Fruit fly (Drosophila melanogaster) whole organism, wandering third instar larva: ENCODE results near the gene RhoGEF3.

ENCODE experiments used
- Abd-B ChIP-seq: fragments of >200 bp; optimal IDR thresholded peaks from 2 replicates; lab custom pipeline; 2017; ENCODE audit warnings: missing biosample characterization, missing genetic modification characterization
- CG32264 ChIP-seq: fragments of 200-800 bp; sonication (Bioruptor generic); optimal IDR thresholded peaks from 2 replicates; lab custom pipeline; 2016; ENCODE audit warnings: missing biosample characterization, missing genetic modification characterization
- CG9705 ChIP-seq: fragments of 200-800 bp; sonication (Bioruptor generic); optimal IDR thresholded peaks from 2 replicates; lab custom pipeline; 2018; ENCODE audit warnings: missing biosample characterization, mild to moderate bottlenecking, missing genetic modification characterization
- CrebA ChIP-seq: fragments of 200-800 bp; sonication (Bioruptor generic); optimal IDR thresholded peaks from 2 replicates; lab custom pipeline; 2016; ENCODE audit warnings: missing biosample characterization, mild to moderate bottlenecking, missing genetic modification characterization, borderline replicate concordance
- Dfd ChIP-seq: fragments of >200 bp; optimal IDR thresholded peaks from 2 replicates; lab custom pipeline; 2017; ENCODE audit warnings: missing biosample characterization, missing genetic modification characterization
- Dif ChIP-seq: fragments of 200-275, 200-300 bp; sonication (Bioruptor generic); optimal IDR thresholded peaks from 2 replicates; lab custom pipeline; 2018; ENCODE audit warnings: missing biosample characterization, missing genetic modification characterization; ENCODE audit not compliant: partially characterized antibody
- GATAd ChIP-seq: sonication (Bioruptor generic); optimal IDR thresholded peaks from 2 replicates; lab custom pipeline; 2016; ENCODE audit warnings: missing biosample characterization, missing genetic modification characterization
- HLH106 ChIP-seq: fragments of 200-800 bp; optimal IDR thresholded peaks from 3 replicates; lab custom pipeline; 2019; ENCODE audit warnings: missing biosample characterization, mild to moderate bottlenecking, missing genetic modification characterization, moderate library complexity
- Hnf4 ChIP-seq: fragments of 200-800 bp; sonication (Bioruptor generic); optimal IDR thresholded peaks from 2 replicates; lab custom pipeline; 2016; ENCODE audit warnings: missing biosample characterization, mild to moderate bottlenecking, missing genetic modification characterization
- Hr78 ChIP-seq: fragments of >200 bp; optimal IDR thresholded peaks from 2 replicates; lab custom pipeline; 2017; ENCODE audit warnings: missing biosample characterization, missing genetic modification characterization
- Hr83 ChIP-seq: fragments of 200-300 bp; sonication (Bioruptor generic); optimal IDR thresholded peaks from 2 replicates; lab custom pipeline; 2016; ENCODE audit warnings: missing biosample characterization, mild to moderate bottlenecking, missing genetic modification characterization, moderate library complexity; ENCODE audit not compliant: poor library complexity, severe bottlenecking
- Jra ChIP-seq: sonication (Bioruptor generic); optimal IDR thresholded peaks from 2 replicates; lab custom pipeline; 2016; ENCODE audit warnings: missing biosample characterization, missing genetic modification characterization
- Mio ChIP-seq: sonication (Bioruptor generic); optimal IDR thresholded peaks from 2 replicates; lab custom pipeline; 2016; ENCODE audit warnings: missing biosample characterization, missing genetic modification characterization
- Myc ChIP-seq: fragments of >200 bp; optimal IDR thresholded peaks from 2 replicates; lab custom pipeline; 2017
- N ChIP-seq: fragments of >200 bp; optimal IDR thresholded peaks from 2 replicates; lab custom pipeline; 2018; ENCODE audit warnings: missing biosample characterization, missing external identifiers, missing genetic modification characterization
- OdsH ChIP-seq: fragments of 200-800 bp; sonication (Bioruptor generic); optimal IDR thresholded peaks from 2 replicates; lab custom pipeline; 2016; ENCODE audit warnings: missing biosample characterization, mild to moderate bottlenecking, missing genetic modification characterization
- Rel ChIP-seq, 2 experiments: fragments of 200-800 bp; sonication (Bioruptor generic) in 1 of 2; optimal IDR thresholded peaks; 2 replicates in 1 of 2; 3 replicates in 1 of 2; lab custom pipeline; 2016 to 2019; ENCODE audit warnings: mild to moderate bottlenecking in 2 of 2, missing biosample characterization in 2 of 2, missing genetic modification characterization in 2 of 2, moderate library complexity in 1 of 2
- Sp1 ChIP-seq: fragments of 200-800 bp; sonication (Bioruptor generic); optimal IDR thresholded peaks from 3 replicates; lab custom pipeline; 2019; ENCODE audit warnings: missing biosample characterization, mild to moderate bottlenecking, missing genetic modification characterization, moderate library complexity
- Vsx2 ChIP-seq: fragments of 200-300, 225-300 bp; sonication (Bioruptor generic); optimal IDR thresholded peaks from 2 replicates; lab custom pipeline; 2018; ENCODE audit warnings: missing biosample characterization, missing genetic modification characterization; ENCODE audit not compliant: partially characterized antibody
- br ChIP-seq: fragments of 200-800 bp; sonication (Bioruptor generic); optimal IDR thresholded peaks from 2 replicates; lab custom pipeline; 2016; ENCODE audit warnings: missing biosample characterization, missing genetic modification characterization
- brk ChIP-seq: fragments of 200-800 bp; sonication (Bioruptor generic); optimal IDR thresholded peaks from 2 replicates; lab custom pipeline; 2016; ENCODE audit warnings: missing biosample characterization, mild to moderate bottlenecking, missing genetic modification characterization
- dl ChIP-seq, 2 experiments: fragments of 175-275, 200-275 bp in 1 of 2; fragments of 200-275 bp in 1 of 2; sonication (Bioruptor generic); optimal IDR thresholded peaks; lab custom pipeline; 2018; ENCODE audit warnings: mild to moderate bottlenecking in 2 of 2, missing biosample characterization in 2 of 2, missing genetic modification characterization in 2 of 2, moderate library complexity in 2 of 2; ENCODE audit not compliant: partially characterized antibody in 2 of 2, insufficient read depth in 1 of 2
- dmrt93B ChIP-seq: fragments of 200-800 bp; sonication (Bioruptor generic); optimal IDR thresholded peaks from 2 replicates; lab custom pipeline; 2018; ENCODE audit warnings: missing biosample characterization, mild to moderate bottlenecking, missing genetic modification characterization
- dsf ChIP-seq: sonication (Bioruptor generic); optimal IDR thresholded peaks from 2 replicates; lab custom pipeline; 2016; ENCODE audit warnings: missing biosample characterization, missing genetic modification characterization, borderline replicate concordance
- ey ChIP-seq: fragments of 200-800 bp; sonication (Bioruptor generic); optimal IDR thresholded peaks from 2 replicates; lab custom pipeline; 2016; ENCODE audit warnings: missing biosample characterization, missing genetic modification characterization
- foxo ChIP-seq, 2 experiments: fragments of 200-800 bp; sonication (Bioruptor generic); optimal IDR thresholded peaks; 2 replicates in 1 of 2; 3 replicates in 1 of 2; lab custom pipeline; 2016 to 2017; ENCODE audit warnings: missing biosample characterization in 2 of 2, missing genetic modification characterization in 2 of 2
- fru ChIP-seq: fragments of 200-800 bp; sonication (Bioruptor generic); optimal IDR thresholded peaks from 3 replicates; lab custom pipeline; 2016; ENCODE audit warnings: missing biosample characterization, mild to moderate bottlenecking, missing genetic modification characterization
- h ChIP-seq: fragments of 200-800 bp; sonication (Bioruptor generic); optimal IDR thresholded peaks from 3 replicates; lab custom pipeline; 2016; ENCODE audit warnings: missing biosample characterization, mild to moderate bottlenecking, missing genetic modification characterization
- jim ChIP-seq: fragments of 175-275, 200-325 bp; sonication (Bioruptor generic); optimal IDR thresholded peaks from 2 replicates; lab custom pipeline; 2016; ENCODE audit warnings: missing biosample characterization, mild to moderate bottlenecking, missing genetic modification characterization
- lola ChIP-seq: fragments of >200 bp; optimal IDR thresholded peaks from 2 replicates; lab custom pipeline; 2017; ENCODE audit warnings: missing biosample characterization, missing genetic modification characterization
- pan ChIP-seq: fragments of >200 bp; optimal IDR thresholded peaks from 2 replicates; lab custom pipeline; 2017
- psq ChIP-seq: fragments of 200-800 bp; sonication (Bioruptor generic); optimal IDR thresholded peaks from 3 replicates; lab custom pipeline; 2017; ENCODE audit warnings: missing biosample characterization, mild to moderate bottlenecking, missing genetic modification characterization, moderate library complexity
- rgr ChIP-seq: fragments of 200-800 bp; sonication (Bioruptor generic); optimal IDR thresholded peaks from 3 replicates; lab custom pipeline; 2016; ENCODE audit warnings: missing biosample characterization, mild to moderate bottlenecking, missing genetic modification characterization
- sage ChIP-seq: fragments of 200-800 bp; sonication (Bioruptor generic); optimal IDR thresholded peaks from 2 replicates; lab custom pipeline; 2016; ENCODE audit warnings: missing biosample characterization, mild to moderate bottlenecking, missing genetic modification characterization
- sv ChIP-seq: fragments of 200-800 bp; sonication (Bioruptor generic); optimal IDR thresholded peaks from 3 replicates; lab custom pipeline; 2016; ENCODE audit warnings: missing biosample characterization, missing genetic modification characterization
- tai ChIP-seq: sonication (Bioruptor generic); optimal IDR thresholded peaks from 2 replicates; lab custom pipeline; 2016; ENCODE audit warnings: missing biosample characterization, missing genetic modification characterization
- usp ChIP-seq: fragments of >200 bp; optimal IDR thresholded peaks from 2 replicates; lab custom pipeline; 2017; ENCODE audit warnings: missing biosample characterization, missing genetic modification characterization
- woc ChIP-seq: sonication (Bioruptor generic); optimal IDR thresholded peaks from 2 replicates; lab custom pipeline; 2016; ENCODE audit warnings: missing biosample characterization, mild to moderate bottlenecking, missing genetic modification characterization

The RhoGEF3 gene

dm6 chr3L:349751-350150 is 72.5 kb downstream of the RhoGEF3 start:
- TF ChIP-seq Mio (GFP tag; lab: Kevin White, UChicago) (no peak), Dfd (GFP tag; lab: Kevin White, UChicago) (no peak), usp (GFP tag; lab: Kevin White, UChicago) (no peak), jim (no peak), sage (GFP tag; lab: Kevin White, UChicago) (no peak), Abd-B (no peak), N (no peak), h (GFP tag; lab: Kevin White, UChicago) (peak; percentile 42), rgr (GFP tag; lab: Kevin White, UChicago) (peak; percentile 44), Myc (no peak), woc (peak; percentile 8), GATAd (no peak), dsf (GFP tag; lab: Kevin White, UChicago) (no peak), foxo (GFP tag; optimal IDR thresholded peaks at IDR 0.05; lab: Kevin White, UChicago) (peak in 1 of 2 experiments; percentile 39), Hr83 (GFP tag; lab: Kevin White, UChicago) (no peak), dmrt93B (GFP tag; lab: Kevin White, UChicago) (no peak), OdsH (GFP tag; lab: Kevin White, UChicago) (peak; percentile 25), Hnf4 (GFP tag; lab: Kevin White, UChicago) (no peak), Jra (GFP tag; lab: Kevin White, UChicago) (no peak), CG9705 (GFP tag; lab: Kevin White, UChicago) (no peak), Dif (GFP tag; lab: Kevin White, UChicago) (no peak), fru (peak; percentile 25), Sp1 (GFP tag; lab: Kevin White, UChicago) (no peak), CrebA (no peak), Rel (GFP tag; optimal IDR thresholded peaks at IDR 0.05; lab: Kevin White, UChicago) (no peak), Rel (tag; optimal IDR thresholded peaks at IDR 0.05; lab: Kevin White, UChicago) (no peak), pan (lab: Kevin White, UChicago) (no peak), br (GFP tag; lab: Kevin White, UChicago) (peak; percentile 22), Hr78 (GFP tag; lab: Kevin White, UChicago) (no peak), CG32264 (GFP tag; lab: Kevin White, UChicago) (no peak), Vsx2 (GFP tag; lab: Kevin White, UChicago) (no peak), ey (GFP tag; lab: Kevin White, UChicago) (peak; percentile 38), tai (no peak), lola (GFP tag; lab: Kevin White, UChicago) (no peak), dl (GFP tag; optimal IDR thresholded peaks at IDR 0.05; lab: Kevin White, UChicago; ENCODE audit: insufficient read depth in 1 of 2, partially characterized antibody in 2 of 2) (no peak), HLH106 (tag; lab: Kevin White, UChicago) (no peak), brk (GFP tag; lab: Kevin White, UChicago) (no peak), sv (no peak), psq (no peak)

- TF ChIP-seq Rel (GFP tag; optimal IDR thresholded peaks at IDR 0.05; lab: Kevin White, UChicago) (no peak), Rel (tag; optimal IDR thresholded peaks at IDR 0.05; lab: Kevin White, UChicago) (no peak), jim (no peak), lola (GFP tag; lab: Kevin White, UChicago) (no peak), fru (no peak), CG9705 (GFP tag; lab: Kevin White, UChicago) (no peak), Dif (GFP tag; lab: Kevin White, UChicago) (no peak), GATAd (no peak), Hr78 (GFP tag; lab: Kevin White, UChicago) (no peak), Mio (GFP tag; lab: Kevin White, UChicago) (no peak), h (GFP tag; lab: Kevin White, UChicago) (peak; percentile 72), OdsH (GFP tag; lab: Kevin White, UChicago) (peak; percentile 52), Abd-B (no peak), Myc (no peak), N (no peak), sv (peak; percentile 42), brk (GFP tag; lab: Kevin White, UChicago) (no peak), CG32264 (GFP tag; lab: Kevin White, UChicago) (peak; percentile 11), Hr83 (GFP tag; lab: Kevin White, UChicago) (no peak), psq (peak; percentile 44), Sp1 (GFP tag; lab: Kevin White, UChicago) (no peak), Jra (GFP tag; lab: Kevin White, UChicago) (no peak), pan (lab: Kevin White, UChicago) (no peak), br (GFP tag; lab: Kevin White, UChicago) (no peak), rgr (GFP tag; lab: Kevin White, UChicago) (peak; percentile 58), usp (GFP tag; lab: Kevin White, UChicago) (no peak), tai (no peak), Dfd (GFP tag; lab: Kevin White, UChicago) (no peak), ey (GFP tag; lab: Kevin White, UChicago) (peak; percentile 58), dl (GFP tag; optimal IDR thresholded peaks at IDR 0.05; lab: Kevin White, UChicago; ENCODE audit: insufficient read depth in 1 of 2, partially characterized antibody in 2 of 2) (no peak), woc (no peak), HLH106 (tag; lab: Kevin White, UChicago) (no peak), dsf (GFP tag; lab: Kevin White, UChicago) (no peak), dmrt93B (GFP tag; lab: Kevin White, UChicago) (no peak), Hnf4 (GFP tag; lab: Kevin White, UChicago) (no peak), foxo (GFP tag; optimal IDR thresholded peaks at IDR 0.05; lab: Kevin White, UChicago) (peak in 1 of 2 experiments; percentile 82), sage (GFP tag; lab: Kevin White, UChicago) (no peak), CrebA (no peak), Vsx2 (GFP tag; lab: Kevin White, UChicago) (no peak)
Observed at dm6 chr3L:350651-351228, 73.5 kb downstream of the RhoGEF3 start.
